Fruit fly (Drosophila melanogaster): ENCODE data around the gene br.

- no peak for TF ChIP-seq sv (GFP tag; optimal IDR thresholded peaks at IDR 0.05)
- no peak for TF ChIP-seq Abd-B (GFP tag; optimal IDR thresholded peaks at IDR 0.05)
- TF ChIP-seq HLH106 (tag; optimal IDR thresholded peaks at IDR 0.05): no peak
- no peak for TF ChIP-seq Myc (optimal IDR thresholded peaks at IDR 0.05)
Observed at dm6 chrX:1606064-1606463, 31.1 kb downstream of the br start.
